Worm (Caenorhabditis elegans): Measurements from ENCODE around the gene D1086.8.
"Not testable (repeated sequence)": the region's sequence is repeated elsewhere in the genome, so short reads cannot be mapped to it uniquely, and the experiment has no call there.

D1086.8 gene

ce11 chrV:14136152-14136551 lies 42.2 kb downstream of the D1086.8 start:
- no peak for TF ChIP-seq sea-1 (GFP tag; conservative IDR thresholded peaks at IDR 0.05)
- TF ChIP-seq ceh-36 (tag; optimal IDR thresholded peaks at IDR 0.05): peak; percentile 42
- TF ChIP-seq hmg-4 (GFP tag; optimal IDR thresholded peaks at IDR 0.05): peak; percentile 26
- TF ChIP-seq B0310.2 (tag; optimal IDR thresholded peaks at IDR 0.05): no peak
- TF ChIP-seq F13C5.2 (tag; optimal IDR thresholded peaks at IDR 0.05): no peak

- not testable (repeated sequence) for TF ChIP-seq ama-1 (optimal IDR thresholded peaks at IDR 0.05); F13C5.2 (tag; optimal IDR thresholded peaks at IDR 0.05); scrt-1 (GFP tag; IDR thresholded peaks at IDR 0.05)
Observed at ce11 chrV:14137766-14138165, 43.9 kb downstream of the D1086.8 start, which contains the start of gene AH10.4. Gene AH10.4, minus strand, starts transcription at chrV:14137866.

DNA sequence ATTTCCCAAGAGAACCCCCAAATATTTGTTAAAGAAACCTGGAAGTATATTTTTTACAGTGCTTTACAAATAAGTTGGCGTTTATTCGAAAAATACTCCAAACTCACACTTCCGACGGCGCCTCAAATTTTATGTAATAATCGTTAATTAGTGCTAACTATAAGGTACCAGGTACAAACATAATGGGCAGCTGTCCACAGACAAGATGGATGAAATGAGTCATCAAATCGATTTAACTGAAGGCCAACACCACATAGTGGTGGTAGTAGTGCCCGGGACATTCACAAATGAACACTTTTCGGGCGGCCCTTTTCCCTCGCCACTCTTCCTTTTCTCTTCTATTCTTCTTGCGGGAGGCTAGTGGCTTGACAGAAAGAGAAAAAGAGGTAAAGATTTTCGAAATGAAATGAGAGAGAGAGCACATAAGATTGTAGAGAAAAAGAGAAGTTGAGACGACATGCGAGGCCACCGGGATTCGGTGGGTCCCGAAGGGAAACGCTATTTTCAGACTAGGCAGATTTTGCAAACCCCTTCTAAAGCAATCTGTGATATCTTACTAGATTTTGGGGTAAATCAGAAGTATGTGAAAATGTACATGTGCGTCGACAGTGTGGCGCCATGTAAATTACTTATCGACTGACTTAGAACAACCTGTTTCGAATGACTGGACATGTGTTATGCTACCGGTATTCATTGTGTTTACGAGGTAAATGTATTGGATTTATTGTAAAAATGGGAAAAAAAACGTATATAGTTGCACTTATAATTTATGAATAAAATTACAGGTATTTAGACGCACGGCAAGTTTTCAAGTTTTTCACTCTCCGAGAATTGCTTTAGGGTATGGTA lies 45.6 kb downstream of the D1086.8 start:
- peak; percentile 69 for TF ChIP-seq hmg-4 (GFP tag; optimal IDR thresholded peaks at IDR 0.05)
- no peak for TF ChIP-seq hmbx-1 (tag; optimal IDR thresholded peaks at IDR 0.05)
- TF ChIP-seq tbx-11 (GFP tag; IDR thresholded peaks at IDR 0.05): no peak
- peak; percentile 34 for TF ChIP-seq F13C5.2 (tag; optimal IDR thresholded peaks at IDR 0.05)
- TF ChIP-seq tra-4 (tag; optimal IDR thresholded peaks at IDR 0.05): no peak
- TF ChIP-seq ets-7 (tag; optimal IDR thresholded peaks at IDR 0.05): no peak
- no peak for TF ChIP-seq sea-1 (GFP tag; conservative IDR thresholded peaks at IDR 0.05)

ce11 chrV:14140733-14141132 lies 46.8 kb downstream of the D1086.8 start:
- TF ChIP-seq ceh-13 (GFP tag; optimal IDR thresholded peaks at IDR 0.05) (no peak), aly-1 (tag; optimal IDR thresholded peaks at IDR 0.05) (no peak), tra-4 (tag; optimal IDR thresholded peaks at IDR 0.05) (no peak), hnd-1 (tag; optimal IDR thresholded peaks at IDR 0.05) (no peak), pes-1 (GFP tag; IDR thresholded peaks at IDR 0.05) (no peak), hmg-4 (GFP tag; optimal IDR thresholded peaks at IDR 0.05) (no peak), scrt-1 (GFP tag; IDR thresholded peaks at IDR 0.05) (no peak), flt-1 (GFP tag; IDR thresholded peaks at IDR 0.05) (no peak)

ce11 chrV:14141846-14142245 lies 47.9 kb downstream of the D1086.8 start:
- no peak for TF ChIP-seq F13C5.2 (tag; optimal IDR thresholded peaks at IDR 0.05)
- no peak for TF ChIP-seq hmg-4 (GFP tag; optimal IDR thresholded peaks at IDR 0.05)
- no peak for TF ChIP-seq pes-1 (GFP tag; IDR thresholded peaks at IDR 0.05)
- TF ChIP-seq B0310.2 (tag; optimal IDR thresholded peaks at IDR 0.05): no peak
- no peak for TF ChIP-seq flt-1 (GFP tag; IDR thresholded peaks at IDR 0.05)
- TF ChIP-seq tbx-11 (GFP tag; IDR thresholded peaks at IDR 0.05): no peak
- no peak for TF ChIP-seq sea-1 (GFP tag; conservative IDR thresholded peaks at IDR 0.05)
- TF ChIP-seq aly-1 (tag; optimal IDR thresholded peaks at IDR 0.05): no peak
- TF ChIP-seq ceh-13 (GFP tag; optimal IDR thresholded peaks at IDR 0.05): no peak
- TF ChIP-seq ceh-36 (tag; optimal IDR thresholded peaks at IDR 0.05): no peak
- TF ChIP-seq tbx-37 (GFP tag; conservative IDR thresholded peaks at IDR 0.05): no peak
- TF ChIP-seq tra-4 (tag; optimal IDR thresholded peaks at IDR 0.05): no peak
- TF ChIP-seq ama-1 (optimal IDR thresholded peaks at IDR 0.05): no peak
- TF ChIP-seq ets-7 (tag; optimal IDR thresholded peaks at IDR 0.05): no peak
- TF ChIP-seq hnd-1 (tag; optimal IDR thresholded peaks at IDR 0.05): no peak
- no peak for TF ChIP-seq scrt-1 (GFP tag; IDR thresholded peaks at IDR 0.05)
- no peak for TF ChIP-seq hmbx-1 (tag; optimal IDR thresholded peaks at IDR 0.05)

DNA sequence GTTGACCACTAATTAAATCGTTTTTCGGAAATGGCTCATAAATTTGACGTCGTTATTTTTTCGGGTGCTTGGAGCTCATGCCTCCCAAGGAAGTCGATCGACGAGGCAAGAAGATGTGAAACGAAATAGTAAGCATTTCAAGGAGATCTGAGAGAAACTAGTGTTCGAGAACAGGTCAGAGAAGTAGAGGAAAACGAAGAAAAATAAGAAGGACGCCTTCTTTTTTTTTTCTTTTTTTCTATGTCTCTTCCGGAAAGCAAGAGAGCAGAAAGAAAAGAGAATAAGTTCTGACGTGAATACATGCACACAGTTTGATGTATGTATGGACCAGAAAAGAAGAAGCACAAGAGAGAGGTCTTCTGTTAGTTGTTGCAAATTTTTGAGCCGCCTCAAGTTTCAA lies 49.7 kb downstream of the D1086.8 start:
- TF ChIP-seq ceh-13 (GFP tag; optimal IDR thresholded peaks at IDR 0.05) (no peak), ceh-36 (tag; optimal IDR thresholded peaks at IDR 0.05) (no peak), hmg-4 (GFP tag; optimal IDR thresholded peaks at IDR 0.05) (no peak), ama-1 (optimal IDR thresholded peaks at IDR 0.05) (no peak), tbx-11 (GFP tag; IDR thresholded peaks at IDR 0.05) (no peak), B0310.2 (tag; optimal IDR thresholded peaks at IDR 0.05) (no peak), hmbx-1 (tag; optimal IDR thresholded peaks at IDR 0.05) (no peak), sea-1 (GFP tag; conservative IDR thresholded peaks at IDR 0.05) (no peak), tbx-37 (GFP tag; conservative IDR thresholded peaks at IDR 0.05) (no peak), flt-1 (GFP tag; IDR thresholded peaks at IDR 0.05) (no peak)

- no peak for TF ChIP-seq B0310.2 (tag; optimal IDR thresholded peaks at IDR 0.05)
- no peak for TF ChIP-seq tra-4 (tag; optimal IDR thresholded peaks at IDR 0.05)
- no peak for TF ChIP-seq F13C5.2 (tag; optimal IDR thresholded peaks at IDR 0.05)
- TF ChIP-seq sea-1 (GFP tag; conservative IDR thresholded peaks at IDR 0.05): no peak
- TF ChIP-seq aly-1 (tag; optimal IDR thresholded peaks at IDR 0.05): no peak
- TF ChIP-seq hmg-4 (GFP tag; optimal IDR thresholded peaks at IDR 0.05): no peak
- no peak for TF ChIP-seq tbx-37 (GFP tag; conservative IDR thresholded peaks at IDR 0.05)
- TF ChIP-seq ceh-36 (tag; optimal IDR thresholded peaks at IDR 0.05): no peak
- no peak for TF ChIP-seq ets-7 (tag; optimal IDR thresholded peaks at IDR 0.05)
- no peak for TF ChIP-seq tbx-11 (GFP tag; IDR thresholded peaks at IDR 0.05)
- TF ChIP-seq ceh-13 (GFP tag; optimal IDR thresholded peaks at IDR 0.05): no peak
- no peak for TF ChIP-seq hnd-1 (tag; optimal IDR thresholded peaks at IDR 0.05)
- no peak for TF ChIP-seq scrt-1 (GFP tag; IDR thresholded peaks at IDR 0.05)
- TF ChIP-seq ama-1 (optimal IDR thresholded peaks at IDR 0.05): no peak
- TF ChIP-seq hmbx-1 (tag; optimal IDR thresholded peaks at IDR 0.05): no peak
- no peak for TF ChIP-seq flt-1 (GFP tag; IDR thresholded peaks at IDR 0.05)
Observed at ce11 chrV:14145267-14145666, 51.4 kb downstream of the D1086.8 start, which contains the start of gene par-1. Gene par-1, minus strand, starts transcription at chrV:14145367.

DNA sequence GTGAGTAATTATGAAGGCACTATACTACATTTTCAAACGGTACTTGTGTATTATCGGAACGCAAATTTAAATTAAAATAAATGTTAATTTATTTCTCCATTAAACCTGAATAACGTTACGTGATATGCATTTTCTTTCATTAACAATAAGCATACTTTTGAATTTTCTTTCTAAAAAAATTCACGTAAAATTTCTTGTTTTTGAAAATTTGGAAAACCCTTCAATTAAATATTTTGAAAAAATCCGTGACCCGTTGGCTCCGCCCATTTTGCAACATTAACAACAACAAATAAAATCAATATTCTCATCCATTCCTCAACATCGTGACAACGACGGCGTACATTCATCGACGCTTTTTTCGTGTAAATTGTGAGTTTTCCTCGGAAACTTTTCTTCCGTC lies 52.3 kb downstream of the D1086.8 start, which contains the start of gene acs-10:
Gene acs-10, plus strand, starts transcription at position 301 of the 400 bp plus-strand sequence.
- TF ChIP-seq hmbx-1 (tag; optimal IDR thresholded peaks at IDR 0.05): no peak
- TF ChIP-seq pes-1 (GFP tag; IDR thresholded peaks at IDR 0.05): no peak
- no peak for TF ChIP-seq flt-1 (GFP tag; IDR thresholded peaks at IDR 0.05)
- TF ChIP-seq ceh-13 (GFP tag; optimal IDR thresholded peaks at IDR 0.05): no peak
- no peak for TF ChIP-seq aly-1 (tag; optimal IDR thresholded peaks at IDR 0.05)
- TF ChIP-seq tra-4 (tag; optimal IDR thresholded peaks at IDR 0.05): no peak
- TF ChIP-seq hmg-4 (GFP tag; optimal IDR thresholded peaks at IDR 0.05): no peak
- TF ChIP-seq sea-1 (GFP tag; conservative IDR thresholded peaks at IDR 0.05): no peak
- no peak for TF ChIP-seq F13C5.2 (tag; optimal IDR thresholded peaks at IDR 0.05)
- TF ChIP-seq ama-1 (optimal IDR thresholded peaks at IDR 0.05): no peak
- no peak for TF ChIP-seq tbx-11 (GFP tag; IDR thresholded peaks at IDR 0.05)
- no peak for TF ChIP-seq B0310.2 (tag; optimal IDR thresholded peaks at IDR 0.05)
- no peak for TF ChIP-seq scrt-1 (GFP tag; IDR thresholded peaks at IDR 0.05)
- no peak for TF ChIP-seq ceh-36 (tag; optimal IDR thresholded peaks at IDR 0.05)
- TF ChIP-seq tbx-37 (GFP tag; conservative IDR thresholded peaks at IDR 0.05): no peak
- no peak for TF ChIP-seq hnd-1 (tag; optimal IDR thresholded peaks at IDR 0.05)
- TF ChIP-seq ets-7 (tag; optimal IDR thresholded peaks at IDR 0.05): no peak
